Fruit fly (Drosophila melanogaster) whole organism, prepupa: ENCODE measurements around the gene CG5107.

ENCODE experiments used
- Blimp-1 ChIP-seq: fragments of 200-800 bp; sonication (Bioruptor generic); optimal IDR thresholded peaks from 3 replicates; lab custom pipeline; 2017; ENCODE audit warnings: missing biosample characterization, missing genetic modification characterization, mild to moderate bottlenecking, moderate library complexity, missing genetic modification reagents
- CG10631 ChIP-seq: fragments of 200-800 bp; sonication (Bioruptor generic); optimal IDR thresholded peaks from 2 replicates; lab custom pipeline; 2016; ENCODE audit warnings: missing biosample characterization, missing genetic modification characterization
- CG11762 ChIP-seq: fragments of 200-800 bp; sonication (Bioruptor generic); optimal IDR thresholded peaks from 3 replicates; lab custom pipeline; 2016; ENCODE audit warnings: missing biosample characterization, missing genetic modification characterization; ENCODE audit not compliant: insufficient read depth
- CG15336 ChIP-seq: fragments of 200-800 bp; sonication (Bioruptor generic); IDR thresholded peaks from 2 replicates; pipeline ENCODE4 v1.3.6; 2022; ENCODE audit warnings: missing biosample characterization, missing genetic modification characterization
- CG1621 ChIP-seq: fragments of 200-800 bp; sonication (Bioruptor generic); optimal IDR thresholded peaks from 3 replicates; lab custom pipeline; 2018; ENCODE audit warnings: missing biosample characterization, mild to moderate bottlenecking, missing genetic modification characterization
- CG3032 ChIP-seq: fragments of 200-800 bp; optimal IDR thresholded peaks from 2 replicates; lab custom pipeline; 2019; ENCODE audit warnings: missing biosample characterization, mild to moderate bottlenecking, missing genetic modification characterization, moderate library complexity
- CG32006 ChIP-seq: fragments of 200-800 bp; sonication (Bioruptor generic); optimal IDR thresholded peaks from 3 replicates; lab custom pipeline; 2017; ENCODE audit warnings: missing biosample characterization, mild to moderate bottlenecking, missing genetic modification characterization
- CG34406 ChIP-seq: fragments of 200-800 bp; sonication (Bioruptor generic); optimal IDR thresholded peaks from 3 replicates; lab custom pipeline; 2016; ENCODE audit warnings: missing biosample characterization, missing genetic modification characterization
- CG3919 ChIP-seq: fragments of 200-800 bp; sonication (Bioruptor generic); optimal IDR thresholded peaks from 3 replicates; lab custom pipeline; 2016; ENCODE audit warnings: missing biosample characterization, missing genetic modification characterization
- CG4318 ChIP-seq: fragments of 200-800 bp; sonication (Bioruptor generic); optimal IDR thresholded peaks from 3 replicates; lab custom pipeline; 2017; ENCODE audit warnings: missing biosample characterization, mild to moderate bottlenecking, missing genetic modification characterization
- CG6163 ChIP-seq: fragments of 200-800 bp; sonication (Bioruptor generic); IDR thresholded peaks from 3 replicates; pipeline ENCODE4 v1.3.6; 2022; ENCODE audit warnings: missing biosample characterization, missing genetic modification characterization
- CG6276 ChIP-seq: fragments of 200-800 bp; sonication (Bioruptor generic); optimal IDR thresholded peaks from 2 replicates; lab custom pipeline; 2017; ENCODE audit warnings: missing biosample characterization, mild to moderate bottlenecking, missing genetic modification characterization
- CG6854 ChIP-seq: fragments of 200-800 bp; sonication (Bioruptor generic); optimal IDR thresholded peaks from 2 replicates; lab custom pipeline; 2017; ENCODE audit warnings: missing biosample characterization, mild to moderate bottlenecking, missing genetic modification characterization
- CG7368 ChIP-seq: fragments of 200-800 bp; sonication (Bioruptor generic); optimal IDR thresholded peaks from 3 replicates; lab custom pipeline; 2016; ENCODE audit warnings: missing biosample characterization, missing genetic modification characterization
- CG8119 ChIP-seq: fragments of 200-800 bp; sonication (Bioruptor generic); IDR thresholded peaks from 3 replicates; pipeline ENCODE4 v1.3.6; 2022; ENCODE audit warnings: missing biosample characterization, missing genetic modification characterization
- CG8632 ChIP-seq: fragments of 200-800 bp; sonication (Bioruptor generic); optimal IDR thresholded peaks from 3 replicates; lab custom pipeline; 2016; ENCODE audit warnings: missing biosample characterization, missing genetic modification characterization
- Eip75B ChIP-seq: fragments of 200-800 bp; sonication (Bioruptor generic); optimal IDR thresholded peaks from 3 replicates; lab custom pipeline; 2016; ENCODE audit warnings: missing biosample characterization, missing genetic modification characterization
- Eip78C ChIP-seq: fragments of 200-800 bp; sonication (Bioruptor generic); peaks from one replicate; lab custom pipeline; 2016; ENCODE audit warnings: missing biosample characterization, missing genetic modification characterization
- Ets21C ChIP-seq: fragments of 200-800 bp; sonication (Bioruptor generic); optimal IDR thresholded peaks from 3 replicates; lab custom pipeline; 2016; ENCODE audit warnings: missing biosample characterization, missing genetic modification characterization
- Ets96B ChIP-seq: fragments of 200-800 bp; optimal IDR thresholded peaks from 2 replicates; lab custom pipeline; 2019; ENCODE audit warnings: missing biosample characterization, mild to moderate bottlenecking, missing genetic modification characterization, moderate library complexity
- Hr38 ChIP-seq: sonication (Bioruptor generic); optimal IDR thresholded peaks from 2 replicates; lab custom pipeline; 2016; ENCODE audit warnings: missing biosample characterization, missing genetic modification characterization
- Hr39 ChIP-seq: fragments of 200-800 bp; sonication (Bioruptor generic); optimal IDR thresholded peaks from 2 replicates; lab custom pipeline; 2016; ENCODE audit warnings: missing biosample characterization, missing genetic modification characterization
- Hr4 ChIP-seq: fragments of 200-800 bp; sonication (Bioruptor generic); optimal IDR thresholded peaks from 3 replicates; lab custom pipeline; 2016; ENCODE audit warnings: missing biosample characterization, missing genetic modification characterization
- OdsH ChIP-seq: fragments of 200-800 bp; sonication (Bioruptor generic); optimal IDR thresholded peaks from 3 replicates; lab custom pipeline; 2016; ENCODE audit warnings: missing biosample characterization, missing genetic modification characterization
- Smox ChIP-seq: fragments of 200-800 bp; sonication (Bioruptor generic); optimal IDR thresholded peaks from 3 replicates; lab custom pipeline; 2016; ENCODE audit warnings: missing biosample characterization, missing genetic modification characterization
- Sox102F ChIP-seq: fragments of 200-800 bp; sonication (Bioruptor generic); optimal IDR thresholded peaks from 2 replicates; lab custom pipeline; 2016; ENCODE audit warnings: missing biosample characterization, mild to moderate bottlenecking, missing genetic modification characterization
- acj6 ChIP-seq: fragments of 200-800 bp; sonication (Bioruptor generic); optimal IDR thresholded peaks from 3 replicates; lab custom pipeline; 2016; ENCODE audit warnings: missing biosample characterization, missing genetic modification characterization
- dsx ChIP-seq: fragments of 200-800 bp; optimal IDR thresholded peaks from 3 replicates; lab custom pipeline; 2019; ENCODE audit warnings: missing biosample characterization, mild to moderate bottlenecking, missing genetic modification characterization, moderate library complexity; ENCODE audit not compliant: poor library complexity, severe bottlenecking
- eg ChIP-seq: fragments of 200-800 bp; sonication (Bioruptor generic); IDR thresholded peaks from 3 replicates; pipeline ENCODE4 v1.3.6; 2022; ENCODE audit warnings: missing biosample characterization, missing genetic modification characterization
- esn ChIP-seq: fragments of 200-800 bp; sonication (Bioruptor generic); optimal IDR thresholded peaks from 2 replicates; lab custom pipeline; 2016; ENCODE audit warnings: missing biosample characterization, mild to moderate bottlenecking, missing genetic modification characterization, moderate library complexity
- lz ChIP-seq: fragments of 200-800 bp; sonication (Bioruptor generic); optimal IDR thresholded peaks from 3 replicates; lab custom pipeline; 2016; ENCODE audit warnings: missing biosample characterization, missing genetic modification characterization
- pdm3 ChIP-seq: fragments of 200-800 bp; sonication (Bioruptor generic); optimal IDR thresholded peaks from 3 replicates; lab custom pipeline; 2016; ENCODE audit warnings: missing biosample characterization, missing genetic modification characterization
- salr ChIP-seq, 2 experiments: fragments of 200-800 bp; sonication (Bioruptor generic); optimal IDR thresholded peaks; 3 replicates each; lab custom pipeline; 2016 to 2018; ENCODE audit warnings: missing biosample characterization in 2 of 2, missing genetic modification characterization in 2 of 2, mild to moderate bottlenecking in 1 of 2
- ss ChIP-seq, 2 experiments: fragments of 200-800 bp; sonication (Bioruptor generic); optimal IDR thresholded peaks; 2 replicates in 1 of 2; 3 replicates in 1 of 2; lab custom pipeline; 2017 to 2018; ENCODE audit warnings: mild to moderate bottlenecking in 2 of 2, missing biosample characterization in 2 of 2, missing genetic modification characterization in 2 of 2, moderate library complexity in 1 of 2
- svp ChIP-seq: fragments of 200-800 bp; sonication (Bioruptor generic); peaks from one replicate; lab custom pipeline; 2016; ENCODE audit warnings: missing biosample characterization, missing genetic modification characterization
- topi ChIP-seq: fragments of 200-800 bp; sonication (Bioruptor generic); optimal IDR thresholded peaks from 3 replicates; lab custom pipeline; 2016; ENCODE audit warnings: missing biosample characterization, missing genetic modification characterization

CG5107 gene

dm6 chr3R:25531905-25532387, 27.0 kb downstream of the CG5107 start (continued):
- TF ChIP-seq Ets21C (GFP tag; lab: Kevin White, UChicago) (peak; percentile 8), CG10631 (peak; percentile 82), CG15336 (peak; percentile 91), CG34406 (GFP tag; lab: Kevin White, UChicago) (peak; percentile 44), topi (peak; percentile 55), Hr38 (GFP tag; lab: Kevin White, UChicago) (no peak), acj6 (GFP tag; lab: Kevin White, UChicago) (peak; percentile 74), CG7368 (GFP tag; lab: Kevin White, UChicago) (peak; percentile 78), lz (GFP tag; lab: Kevin White, UChicago) (peak; percentile 49)

- TF ChIP-seq CG8632 (GFP tag; lab: Kevin White, UChicago) (peak; percentile 24), acj6 (GFP tag; lab: Kevin White, UChicago) (peak; percentile 32), dsx (no peak), CG3919 (GFP tag; lab: Kevin White, UChicago) (peak; percentile 47), CG15336 (peak; percentile 32; the same call in 1 of the 2 replicates), eg (peak; percentile 36; the same call in 2 of the 3 replicates), Hr38 (GFP tag; lab: Kevin White, UChicago) (no peak), salr (GFP tag; optimal IDR thresholded peaks at IDR 0.05; lab: Kevin White, UChicago) (peak in 1 of 2 experiments; percentile 10), Ets96B (tag; lab: Kevin White, UChicago) (peak; percentile 29), pdm3 (GFP tag; lab: Kevin White, UChicago) (no peak), CG3032 (tag; lab: Kevin White, UChicago) (peak; percentile 47), lz (GFP tag; lab: Kevin White, UChicago) (no peak), esn (GFP tag; lab: Kevin White, UChicago) (peak; percentile 47), CG34406 (GFP tag; lab: Kevin White, UChicago) (peak; percentile 34), CG32006 (peak; percentile 69), CG6163 (GFP tag; lab: Robert Waterston, UW) (peak; percentile 47; the same call in 2 of the 3 replicates), CG6276 (GFP tag; lab: Kevin White, UChicago) (peak; percentile 4), Eip78C (peak; percentile 83), Hr4 (GFP tag; lab: Kevin White, UChicago) (peak; percentile 30), OdsH (GFP tag; lab: Kevin White, UChicago) (peak; percentile 41), CG4318 (peak; percentile 62), ss (GFP tag; optimal IDR thresholded peaks at IDR 0.05; lab: Kevin White, UChicago) (no peak), Blimp-1 (peak; percentile 90), Eip75B (GFP tag; lab: Kevin White, UChicago) (no peak), CG10631 (peak; percentile 48), Smox (GFP tag; lab: Kevin White, UChicago) (peak; percentile 9), svp (GFP tag; lab: Kevin White, UChicago) (peak; percentile 80)
These were observed 27.6 kb downstream of the CG5107 start for dm6 chr3R:25532406-25533225.

DNA sequence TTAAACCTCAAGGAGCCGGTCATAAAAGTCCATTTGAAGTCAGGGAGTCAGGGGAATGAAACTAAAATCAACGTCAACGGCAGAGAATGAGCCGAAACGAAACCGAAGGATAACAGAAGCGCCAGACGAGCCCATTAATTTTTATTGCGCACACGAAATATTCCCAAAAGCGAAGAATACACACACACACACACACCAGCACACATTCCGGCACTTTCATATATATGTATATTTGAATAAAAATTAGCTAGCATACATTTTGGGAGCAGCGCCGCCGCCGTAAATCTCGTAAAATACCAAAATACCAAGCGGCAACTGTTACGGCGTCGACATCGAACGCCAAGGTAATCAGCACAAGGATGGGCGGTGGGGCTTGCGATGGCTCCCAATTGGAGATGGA, 34.1 kb downstream of the CG5107 start:
- no peak for TF ChIP-seq topi
- TF ChIP-seq CG1621 (tag; lab: Kevin White, UChicago): no peak
- TF ChIP-seq Hr39 (GFP tag; lab: Kevin White, UChicago): no peak
- no peak for TF ChIP-seq CG3919 (GFP tag; lab: Kevin White, UChicago)
- no peak for TF ChIP-seq CG8119
- no peak for TF ChIP-seq CG6854 (GFP tag; lab: Kevin White, UChicago)
- TF ChIP-seq CG11762 (GFP tag; lab: Kevin White, UChicago): no peak
- no peak for TF ChIP-seq Sox102F (GFP tag; lab: Kevin White, UChicago)
